Fruit fly (Drosophila melanogaster) whole organism, embryonic: ENCODE results near the gene CG31875.
A peak's percentile ranks its signal among the peaks of the same experiment; 100 is the strongest.

Experiments used
- CG10267 ChIP-seq: fragments of 200-800 bp; sonication (Bioruptor generic); optimal IDR thresholded peaks from 2 replicates; lab custom pipeline; 2018; ENCODE audit warnings: missing biosample characterization, mild to moderate bottlenecking, missing genetic modification characterization, moderate library complexity
- CG15011 ChIP-seq: fragments of 200-800 bp; sonication (Bioruptor generic); optimal IDR thresholded peaks from 3 replicates; lab custom pipeline; 2018; ENCODE audit warnings: missing biosample characterization, mild to moderate bottlenecking, missing genetic modification characterization
- CG15073 ChIP-seq: fragments of 200-800 bp; sonication (Bioruptor generic); optimal IDR thresholded peaks from 2 replicates; lab custom pipeline; 2016; ENCODE audit warnings: missing biosample characterization, missing genetic modification characterization
- CG16779 ChIP-seq: fragments of 200-800 bp; sonication (Bioruptor generic); IDR thresholded peaks from 2 replicates; pipeline ENCODE4 v1.3.6; 2022; ENCODE audit warnings: missing biosample characterization, missing genetic modification characterization
- CG16863 ChIP-seq: fragments of 200-800 bp; sonication (Bioruptor generic); optimal IDR thresholded peaks from 3 replicates; lab custom pipeline; 2016; ENCODE audit warnings: missing biosample characterization, missing genetic modification characterization
- CG17912 ChIP-seq: fragments of 200-800 bp; sonication (Bioruptor generic); optimal IDR thresholded peaks from 2 replicates; lab custom pipeline; 2018; ENCODE audit warnings: missing biosample characterization, mild to moderate bottlenecking, missing genetic modification characterization
- CG2889 ChIP-seq: fragments of 200-800 bp; sonication (Bioruptor generic); IDR thresholded peaks from 3 replicates; pipeline ENCODE4 v1.3.6; 2022; ENCODE audit warnings: missing biosample characterization, missing genetic modification characterization
- CG3995 ChIP-seq: fragments of 200-800 bp; sonication (Bioruptor generic); optimal IDR thresholded peaks from 3 replicates; lab custom pipeline; 2016; ENCODE audit warnings: missing biosample characterization, missing genetic modification characterization
- CG4328 ChIP-seq: fragments of 200-800 bp; sonication (Bioruptor generic); optimal IDR thresholded peaks from 3 replicates; lab custom pipeline; 2017; ENCODE audit warnings: missing biosample characterization, missing genetic modification reagents, missing genetic modification characterization
- CG8281 ChIP-seq: fragments of 200-800 bp; sonication (Bioruptor generic); optimal IDR thresholded peaks from 2 replicates; lab custom pipeline; 2018; ENCODE audit warnings: missing biosample characterization, mild to moderate bottlenecking, missing genetic modification characterization, moderate library complexity
- CG9215 ChIP-seq: fragments of 200-800 bp; sonication (Bioruptor generic); IDR thresholded peaks from 2 replicates; pipeline ENCODE4 v1.3.6; 2022; ENCODE audit warnings: missing biosample characterization, missing genetic modification characterization
- Camta ChIP-seq: fragments of 200-800 bp; sonication (Bioruptor generic); optimal IDR thresholded peaks from 2 replicates; lab custom pipeline; 2016; ENCODE audit warnings: missing biosample characterization, missing genetic modification characterization
- Doc2 ChIP-seq: fragments of 200-800 bp; sonication (Bioruptor generic); IDR thresholded peaks from 2 replicates; pipeline ENCODE4 v1.3.6; 2022; ENCODE audit warnings: missing biosample characterization, missing genetic modification characterization
- ERR ChIP-seq: fragments of 200-800 bp; sonication (Bioruptor generic); optimal IDR thresholded peaks from 2 replicates; lab custom pipeline; 2016; ENCODE audit warnings: missing biosample characterization, missing genetic modification characterization
- Hand ChIP-seq: fragments of 200-800 bp; sonication (Bioruptor generic); optimal IDR thresholded peaks from 2 replicates; lab custom pipeline; 2017; ENCODE audit warnings: mild to moderate bottlenecking, missing biosample characterization, missing genetic modification reagents, missing genetic modification characterization
- Hey ChIP-seq: fragments of 200-800 bp; sonication (Bioruptor generic); optimal IDR thresholded peaks from 3 replicates; lab custom pipeline; 2018; ENCODE audit warnings: missing biosample characterization, mild to moderate bottlenecking, missing genetic modification characterization
- Hmx ChIP-seq: fragments of 200-800 bp; sonication (Bioruptor generic); optimal IDR thresholded peaks from 2 replicates; lab custom pipeline; 2016; ENCODE audit warnings: missing biosample characterization, missing genetic modification characterization
- Kr ChIP-seq: fragments of 200-800 bp; sonication (Bioruptor generic); optimal IDR thresholded peaks from 2 replicates; lab custom pipeline; 2017; ENCODE audit warnings: missing biosample characterization, mild to moderate bottlenecking, missing genetic modification characterization
- Lpt ChIP-seq: fragments of >200 bp; optimal IDR thresholded peaks from 2 replicates; lab custom pipeline; 2018; ENCODE audit warnings: missing biosample characterization, missing genetic modification characterization
- Meics ChIP-seq: fragments of 200-800 bp; sonication (Bioruptor generic); optimal IDR thresholded peaks from 2 replicates; lab custom pipeline; 2017; ENCODE audit warnings: missing biosample characterization, mild to moderate bottlenecking, missing genetic modification characterization
- Nf-YC ChIP-seq: fragments of 200-800 bp; optimal IDR thresholded peaks from 3 replicates; lab custom pipeline; 2019; ENCODE audit warnings: missing biosample characterization, mild to moderate bottlenecking, missing genetic modification characterization, moderate library complexity
- NfI ChIP-seq: fragments of 200-800 bp; sonication (Bioruptor generic); optimal IDR thresholded peaks from 3 replicates; lab custom pipeline; 2018; ENCODE audit warnings: missing biosample characterization, mild to moderate bottlenecking, missing genetic modification characterization, moderate library complexity
- Oli ChIP-seq: fragments of 200-800 bp; sonication (Bioruptor generic); optimal IDR thresholded peaks from 2 replicates; lab custom pipeline; 2018; ENCODE audit warnings: missing biosample characterization, mild to moderate bottlenecking, missing genetic modification characterization, moderate library complexity
- Optix ChIP-seq: fragments of 200-800 bp; sonication (Bioruptor generic); IDR thresholded peaks from 3 replicates; pipeline ENCODE4 v1.3.6; 2022; ENCODE audit warnings: missing biosample characterization, missing genetic modification characterization
- Ravus ChIP-seq: fragments of 200-800 bp; sonication (Bioruptor generic); IDR thresholded peaks from 2 replicates; pipeline ENCODE4 v1.3.6; 2022; ENCODE audit warnings: missing biosample characterization, missing genetic modification characterization
- TFAM ChIP-seq: fragments of 200-800 bp; sonication (Bioruptor generic); optimal IDR thresholded peaks from 2 replicates; lab custom pipeline; 2017; ENCODE audit warnings: missing biosample characterization, missing genetic modification characterization, inconsistent platforms
- al ChIP-seq: fragments of 200-800 bp; sonication (Bioruptor generic); IDR thresholded peaks from 2 replicates; pipeline ENCODE4 v1.3.6; 2022; ENCODE audit warnings: missing biosample characterization, missing genetic modification characterization
- ap ChIP-seq: fragments of 200-800 bp; sonication (Bioruptor generic); IDR thresholded peaks from 2 replicates; pipeline ENCODE4 v1.3.6; 2022; ENCODE audit warnings: missing biosample characterization, missing genetic modification characterization
- bcd ChIP-seq: fragments of 200-800 bp; sonication (Bioruptor generic); optimal IDR thresholded peaks from 2 replicates; lab custom pipeline; 2017; ENCODE audit warnings: missing biosample characterization, mild to moderate bottlenecking, missing genetic modification characterization
- crol ChIP-seq: fragments of 200-800 bp; sonication (Bioruptor generic); IDR thresholded peaks from 2 replicates; pipeline ENCODE4 v1.3.6; 2022; ENCODE audit warnings: missing biosample characterization, missing genetic modification characterization
- dpn ChIP-seq, 2 experiments: fragments of 200-800 bp; sonication (Bioruptor generic); optimal IDR thresholded peaks; 3 replicates each; lab custom pipeline; 2016; ENCODE audit warnings: missing biosample characterization in 2 of 2, missing genetic modification characterization in 2 of 2
- exex ChIP-seq: fragments of 200-800 bp; sonication (Bioruptor generic); optimal IDR thresholded peaks from 4 replicates; lab custom pipeline; 2018; ENCODE audit warnings: missing biosample characterization, mild to moderate bottlenecking, missing genetic modification characterization, moderate library complexity
- gcm2 ChIP-seq: fragments of 200-800 bp; sonication (Bioruptor generic); optimal IDR thresholded peaks from 2 replicates; lab custom pipeline; 2016; ENCODE audit warnings: missing biosample characterization, missing genetic modification characterization
- gem ChIP-seq: fragments of 200-800 bp; sonication (Bioruptor generic); optimal IDR thresholded peaks from 2 replicates; lab custom pipeline; 2019; ENCODE audit warnings: missing biosample characterization, mild to moderate bottlenecking, missing genetic modification characterization, moderate library complexity
- gfzf ChIP-seq: fragments of 200-800 bp; sonication (Bioruptor generic); optimal IDR thresholded peaks from 2 replicates; lab custom pipeline; 2016; ENCODE audit warnings: missing biosample characterization, mild to moderate bottlenecking, missing genetic modification characterization, moderate library complexity
- gsb ChIP-seq: fragments of 200-800 bp; sonication (Bioruptor generic); IDR thresholded peaks from 2 replicates; pipeline ENCODE4 v1.3.6; 2022; ENCODE audit warnings: missing biosample characterization, missing genetic modification characterization
- h ChIP-seq: fragments of >200 bp; optimal IDR thresholded peaks from 2 replicates; lab custom pipeline; 2017
- hbn ChIP-seq: fragments of 200-800 bp; sonication (Bioruptor generic); IDR thresholded peaks from 2 replicates; pipeline ENCODE4 v1.3.6; 2022; ENCODE audit warnings: missing biosample characterization, missing genetic modification characterization; ENCODE audit not compliant: partially characterized antibody
- hkb ChIP-seq, 2 experiments: fragments of 200-800 bp in 1 of 2; fragments of >200 bp in 1 of 2; sonication (Bioruptor generic) in 1 of 2; IDR thresholded peaks in 1 of 2; optimal IDR thresholded peaks in 1 of 2; 2 replicates each; pipeline versions ENCODE4 v1.3.6 to Lab custom; 2017 to 2022; ENCODE audit warnings: missing biosample characterization in 1 of 2, missing genetic modification characterization in 1 of 2
- ind ChIP-seq: fragments of 200-800 bp; sonication (Bioruptor generic); optimal IDR thresholded peaks from 3 replicates; lab custom pipeline; 2016; ENCODE audit warnings: missing biosample characterization, missing genetic modification characterization
- lbe ChIP-seq: fragments of 200-800 bp; sonication (Bioruptor generic); optimal IDR thresholded peaks from 2 replicates; lab custom pipeline; 2016; ENCODE audit warnings: missing biosample characterization, mild to moderate bottlenecking, missing genetic modification characterization
- mam ChIP-seq: fragments of 200-800 bp; sonication (Bioruptor generic); optimal IDR thresholded peaks from 3 replicates; lab custom pipeline; 2016; ENCODE audit warnings: missing biosample characterization, missing genetic modification characterization
- nmo ChIP-seq: fragments of 200-800 bp; sonication (Bioruptor generic); optimal IDR thresholded peaks from 2 replicates; lab custom pipeline; 2018; ENCODE audit warnings: missing biosample characterization, mild to moderate bottlenecking, missing genetic modification characterization, moderate library complexity
- otp ChIP-seq: fragments of 200-800 bp; sonication (Bioruptor generic); IDR thresholded peaks from 3 replicates; pipeline ENCODE4, ENCODE4 v1.3.6; 2022; ENCODE audit warnings: missing biosample characterization, missing genetic modification characterization
- p53 ChIP-seq: fragments of 200-800 bp; sonication (Bioruptor generic); optimal IDR thresholded peaks from 2 replicates; lab custom pipeline; 2016; ENCODE audit warnings: missing biosample characterization, missing genetic modification characterization
- psq ChIP-seq: fragments of 200-800 bp; sonication (Bioruptor generic); optimal IDR thresholded peaks from 2 replicates; lab custom pipeline; 2017; ENCODE audit warnings: missing biosample characterization, missing genetic modification characterization
- run ChIP-seq: fragments of 200-800 bp; sonication (Bioruptor generic); optimal IDR thresholded peaks from 3 replicates; lab custom pipeline; 2018; ENCODE audit warnings: missing biosample characterization, mild to moderate bottlenecking, missing genetic modification characterization
- stc ChIP-seq: fragments of 200-800 bp; sonication (Bioruptor generic); IDR thresholded peaks from 2 replicates; pipeline ENCODE4 v1.3.6; 2022; ENCODE audit warnings: missing biosample characterization, missing genetic modification characterization
- unpg ChIP-seq: fragments of 200-800 bp; sonication (Bioruptor generic); optimal IDR thresholded peaks from 3 replicates; lab custom pipeline; 2018; ENCODE audit warnings: missing biosample characterization, mild to moderate bottlenecking, missing genetic modification characterization, moderate library complexity
- usp ChIP-seq: fragments of >200 bp; optimal IDR thresholded peaks from 2 replicates; lab custom pipeline; 2017; ENCODE audit warnings: missing biosample characterization, missing genetic modification characterization
- vnd ChIP-seq: fragments of 200-800 bp; sonication (Bioruptor generic); IDR thresholded peaks from 3 replicates; pipeline ENCODE4 v1.3.6; 2022; ENCODE audit warnings: missing biosample characterization, missing genetic modification characterization; ENCODE audit not compliant: partially characterized antibody
- zfh1 ChIP-seq: fragments of 200-800 bp; sonication (Bioruptor generic); IDR thresholded peaks from 3 replicates; pipeline ENCODE4 v1.3.6; 2022; ENCODE audit warnings: missing biosample characterization, missing genetic modification characterization

CG31875 gene

dm6 chr2L:10003593-10003992 lies 1.1 kb upstream of the CG31875 start, which contains the start of gene Ndf (continued):
- no peak for TF ChIP-seq run
- TF ChIP-seq CG3995 (GFP tag; lab: Kevin White, UChicago) = peak; percentile 47
- no peak for TF ChIP-seq Doc2 (GFP tag; lab: Robert Waterston, UW)
- no peak for TF ChIP-seq CG15011 (GFP tag; lab: Kevin White, UChicago)
- TF ChIP-seq stc = peak; percentile 39; the same call in 1 of the 2 replicates
- TF ChIP-seq TFAM = no peak
- 0 out of 3 replicates have a peak, but pooled peaks have one; percentile 12 for TF ChIP-seq Optix (GFP tag; lab: Robert Waterston, UW)
- TF ChIP-seq h (lab: Kevin White, UChicago) = no peak
- TF ChIP-seq hbn (GFP tag; lab: Robert Waterston, UW) = peak; percentile 74
- TF ChIP-seq gem (tag; lab: Kevin White, UChicago) = peak; percentile 65
- TF ChIP-seq CG16779 (GFP tag; lab: Robert Waterston, UW) = peak; percentile 67; the same call in 1 of the 2 replicates
- peak; percentile 57 for TF ChIP-seq Nf-YC (tag; lab: Kevin White, UChicago)
- TF ChIP-seq Hmx (GFP tag; lab: Kevin White, UChicago) = no peak
- peak; percentile 70 for TF ChIP-seq nmo (GFP tag; lab: Kevin White, UChicago)
- peak; percentile 77 for TF ChIP-seq NfI
- peak; percentile 98 for TF ChIP-seq CG10267 (tag; lab: Kevin White, UChicago)
- no peak for TF ChIP-seq gsb
- peak; percentile 61 to 63 for TF ChIP-seq dpn (GFP tag; optimal IDR thresholded peaks at IDR 0.05; lab: Kevin White, UChicago)
- no peak for TF ChIP-seq Kr (GFP tag; lab: Kevin White, UChicago)
- TF ChIP-seq Meics (GFP tag; lab: Kevin White, UChicago) = peak; percentile 63
- TF ChIP-seq psq (GFP tag; lab: Kevin White, UChicago) = no peak
- peak; percentile 18 for TF ChIP-seq gcm2 (GFP tag; lab: Kevin White, UChicago)
- peak; percentile 44 for TF ChIP-seq CG17912 (GFP tag; lab: Kevin White, UChicago)
- peak; percentile 41 for TF ChIP-seq ERR (GFP tag; lab: Kevin White, UChicago)
- no peak for TF ChIP-seq CG16863 (GFP tag; lab: Kevin White, UChicago)
- no peak for TF ChIP-seq hkb (optimal IDR thresholded peaks at IDR 0.05; lab: Kevin White, UChicago)
- TF ChIP-seq hkb (GFP tag; IDR thresholded peaks at IDR 0.05; lab: Robert Waterston, UW) = peak; percentile 18; the same call in 1 of the 2 replicates
- peak; percentile 59 for TF ChIP-seq CG4328 (GFP tag; lab: Kevin White, UChicago)
- TF ChIP-seq Camta (GFP tag; lab: Kevin White, UChicago) = peak; percentile 47
- peak; percentile 66 for TF ChIP-seq ind
- TF ChIP-seq Ravus = no peak
- TF ChIP-seq CG15073 = no peak
- TF ChIP-seq Hey (tag; lab: Kevin White, UChicago) = no peak
- TF ChIP-seq otp = peak; percentile 68
- no peak for TF ChIP-seq CG2889 (GFP tag; lab: Robert Waterston, UW)
- peak; percentile 72 for TF ChIP-seq mam (GFP tag; lab: Kevin White, UChicago)
- TF ChIP-seq CG9215 (GFP tag; lab: Robert Waterston, UW) = peak; percentile 63
- peak; percentile 39 for TF ChIP-seq unpg (GFP tag; lab: Kevin White, UChicago)
- no peak for TF ChIP-seq p53 (GFP tag; lab: Kevin White, UChicago)
- TF ChIP-seq CG8281 = no peak
- peak; percentile 62 for TF ChIP-seq vnd (GFP tag; lab: Robert Waterston, UW)
- TF ChIP-seq lbe (GFP tag; lab: Kevin White, UChicago) = peak; percentile 15
- peak; percentile 4 for TF ChIP-seq exex
- TF ChIP-seq zfh1 (GFP tag; lab: Robert Waterston, UW) = peak; percentile 80
- no peak for TF ChIP-seq Oli (tag; lab: Kevin White, UChicago)
- peak; percentile 57 for TF ChIP-seq al (GFP tag; lab: Robert Waterston, UW)
- no peak for TF ChIP-seq crol (GFP tag; lab: Robert Waterston, UW)
- TF ChIP-seq bcd = peak; percentile 74
- no peak for TF ChIP-seq gfzf
- TF ChIP-seq Lpt (GFP tag; lab: Kevin White, UChicago) = no peak
- no peak for TF ChIP-seq Hand (GFP tag; lab: Kevin White, UChicago)
- TF ChIP-seq usp (GFP tag; lab: Kevin White, UChicago) = no peak
- no peak for TF ChIP-seq ap (GFP tag; lab: Robert Waterston, UW)
